Worm (Caenorhabditis elegans) whole organism, L1 larva: Measurements from ENCODE around the gene algn-12.

Source experiments
- C16A3.4 ChIP-seq: fragments of 150-350 bp; optimal IDR thresholded peaks from 2 replicates; lab custom pipeline; 2014; ENCODE audit warnings: missing biosample characterization, missing genetic modification characterization
- C34B4.2 ChIP-seq: sonication (generic microtip); optimal IDR thresholded peaks from 2 replicates; lab custom pipeline; 2017; ENCODE audit warnings: mild to moderate bottlenecking, missing genetic modification characterization, missing compliant biosample characterization
- F16B12.6 ChIP-seq: fragments of 150-350 bp; optimal IDR thresholded peaks from 2 replicates; lab custom pipeline; 2014; ENCODE audit warnings: missing biosample characterization, missing genetic modification characterization
- Y116A8C.19 ChIP-seq: sonication (generic microtip); optimal IDR thresholded peaks from 2 replicates; lab custom pipeline; 2016; ENCODE audit warnings: missing compliant biosample characterization, missing genetic modification characterization, borderline replicate concordance
- aly-2 ChIP-seq: fragments of 150-350 bp; optimal IDR thresholded peaks from 2 replicates; lab custom pipeline; 2014; ENCODE audit warnings: missing biosample characterization, missing genetic modification characterization
- ama-1 ChIP-seq: fragments of 150-350 bp; optimal IDR thresholded peaks from 2 replicates; lab custom pipeline; 2014
- ceh-63 ChIP-seq: fragments of 200-800 bp; sonication (Bioruptor generic); optimal IDR thresholded peaks from 2 replicates; lab custom pipeline; 2018; ENCODE audit warnings: mild to moderate bottlenecking, missing genetic modification characterization, missing compliant biosample characterization
- ceh-82 ChIP-seq, 3 experiments: fragments of 150-350 bp in 1 of 3; sonication (generic microtip) in 2 of 3; optimal IDR thresholded peaks; 2 replicates each; lab custom pipeline; 2014 to 2017; ENCODE audit warnings: missing biosample characterization in 3 of 3, missing genetic modification characterization in 3 of 3
- ceh-88 ChIP-seq: fragments of 200-800 bp; sonication (Bioruptor generic); IDR thresholded peaks from 2 replicates; pipeline ENCODE4 v1.3.6; 2022; ENCODE audit warnings: missing genetic modification characterization, missing compliant biosample characterization
- ceh-90 ChIP-seq: sonication (generic microtip); optimal IDR thresholded peaks from 2 replicates; lab custom pipeline; 2016; ENCODE audit warnings: missing genetic modification characterization, missing compliant biosample characterization
- ces-1 ChIP-seq: fragments of 150-350 bp; optimal IDR thresholded peaks from 2 replicates; lab custom pipeline; 2014; ENCODE audit warnings: missing biosample characterization, missing genetic modification reagents, missing genetic modification characterization
- dpl-1 ChIP-seq, 3 experiments: fragments of 150-350 bp in 2 of 3; sonication (generic microtip) in 1 of 3; optimal IDR thresholded peaks; 2 replicates each; lab custom pipeline; 2014 to 2017; ENCODE audit warnings: missing biosample characterization in 3 of 3, missing genetic modification characterization in 3 of 3, missing genetic modification reagents in 3 of 3
- dsc-1 ChIP-seq: sonication (generic microtip); optimal IDR thresholded peaks from 2 replicates; lab custom pipeline; 2016; ENCODE audit warnings: mild to moderate bottlenecking, missing genetic modification characterization, missing compliant biosample characterization
- efl-1 ChIP-seq, 4 experiments: fragments of 150-350 bp; optimal IDR thresholded peaks in 3 of 4; peaks in 1 of 4; 1 replicate in 1 of 4; 2 replicates in 3 of 4; lab custom pipeline; 2014; ENCODE audit warnings: missing biosample characterization in 2 of 4, missing genetic modification characterization in 2 of 4, missing genetic modification reagents in 2 of 4
- egl-27 ChIP-seq, 2 experiments: fragments of 150-350 bp in 1 of 2; sonication (generic microtip); optimal IDR thresholded peaks; 3 replicates each; lab custom pipeline; 2017 to 2018; ENCODE audit warnings: missing biosample characterization in 2 of 2, missing genetic modification characterization in 2 of 2, missing genetic modification reagents in 2 of 2
- elt-3 ChIP-seq, 6 experiments: fragments of 150-350 bp in 1 of 6; sonication (generic microtip); optimal IDR thresholded peaks; 2 replicates each; lab custom pipeline; 2017 to 2018; ENCODE audit warnings: missing biosample characterization in 6 of 6, missing genetic modification characterization in 6 of 6, inconsistent platforms in 1 of 6
- fkh-10 ChIP-seq: sonication (generic microtip); optimal IDR thresholded peaks from 2 replicates; lab custom pipeline; 2017; ENCODE audit warnings: missing biosample characterization, missing genetic modification reagents, missing genetic modification characterization
- fkh-4 ChIP-seq: sonication (generic microtip); optimal IDR thresholded peaks from 2 replicates; lab custom pipeline; 2016; ENCODE audit warnings: missing compliant biosample characterization, missing genetic modification characterization, borderline replicate concordance
- grh-1 ChIP-seq: fragments of 200-800 bp; sonication (Bioruptor generic); IDR thresholded peaks from 2 replicates; pipeline ENCODE4 v1.3.6; 2022; ENCODE audit warnings: missing genetic modification reagents, missing genetic modification characterization, missing compliant biosample characterization
- hlh-17 ChIP-seq: fragments of 200-800 bp; sonication (Bioruptor generic); optimal IDR thresholded peaks from 2 replicates; lab custom pipeline; 2018; ENCODE audit warnings: missing genetic modification characterization, mild to moderate bottlenecking, missing compliant biosample characterization, moderate library complexity, borderline replicate concordance
- irx-1 ChIP-seq: sonication (generic microtip); optimal IDR thresholded peaks from 2 replicates; lab custom pipeline; 2016; ENCODE audit warnings: missing genetic modification characterization, missing compliant biosample characterization
- isw-1 ChIP-seq: fragments of 200-800 bp; sonication (Bioruptor generic); IDR thresholded peaks from 2 replicates; pipeline ENCODE4 v1.3.6; 2022; ENCODE audit warnings: missing genetic modification characterization, missing compliant biosample characterization
- jun-1 ChIP-seq: fragments of 150-350 bp; optimal IDR thresholded peaks from 2 replicates; lab custom pipeline; 2014; ENCODE audit warnings: missing biosample characterization, missing genetic modification reagents, missing genetic modification characterization
- lin-13 ChIP-seq: fragments of 150-350 bp; optimal IDR thresholded peaks from 2 replicates; lab custom pipeline; 2014; ENCODE audit warnings: missing biosample characterization, missing genetic modification reagents, missing genetic modification characterization
- lin-14 ChIP-seq: fragments of 200-800 bp; sonication (Bioruptor generic); optimal IDR thresholded peaks from 2 replicates; lab custom pipeline; 2018; ENCODE audit warnings: mild to moderate bottlenecking, missing genetic modification characterization, moderate library complexity, missing compliant biosample characterization
- lin-35 ChIP-seq, 2 experiments: fragments of 150-350 bp; optimal IDR thresholded peaks; 2 replicates each; lab custom pipeline; 2014; ENCODE audit warnings: missing biosample characterization in 2 of 2, missing genetic modification characterization in 2 of 2, missing genetic modification reagents in 2 of 2
- lin-39 ChIP-seq: fragments of 150-350 bp; optimal IDR thresholded peaks from 2 replicates; lab custom pipeline; 2014; ENCODE audit warnings: missing biosample characterization, missing genetic modification reagents, missing genetic modification characterization
- lir-3 ChIP-seq: sonication (generic microtip); optimal IDR thresholded peaks from 2 replicates; lab custom pipeline; 2016; ENCODE audit warnings: mild to moderate bottlenecking, missing genetic modification characterization, moderate library complexity, missing compliant biosample characterization; ENCODE audit not compliant: poor library complexity
- mef-2 ChIP-seq: fragments of 150-350 bp; optimal IDR thresholded peaks from 2 replicates; lab custom pipeline; 2014; ENCODE audit warnings: missing biosample characterization, missing genetic modification characterization
- mep-1 ChIP-seq: fragments of 150-350 bp; optimal IDR thresholded peaks from 2 replicates; lab custom pipeline; 2014; ENCODE audit warnings: missing biosample characterization, missing genetic modification characterization
- nhr-11 ChIP-seq: fragments of 150-350 bp; optimal IDR thresholded peaks from 2 replicates; lab custom pipeline; 2014; ENCODE audit warnings: missing biosample characterization, missing genetic modification characterization
- nhr-12 ChIP-seq: sonication (generic microtip); optimal IDR thresholded peaks from 2 replicates; lab custom pipeline; 2017; ENCODE audit warnings: missing biosample characterization, missing genetic modification characterization
- nhr-19 ChIP-seq: fragments of 200-800 bp; sonication (Bioruptor generic); conservative IDR thresholded peaks from 2 replicates; pipeline ENCODE4 v1.3.6; 2022; ENCODE audit warnings: missing genetic modification characterization, missing compliant biosample characterization
- nhr-20 ChIP-seq: sonication (generic microtip); optimal IDR thresholded peaks from 2 replicates; lab custom pipeline; 2016; ENCODE audit warnings: mild to moderate bottlenecking, missing genetic modification characterization, missing compliant biosample characterization
- nhr-237 ChIP-seq: fragments of 150-350 bp; optimal IDR thresholded peaks from 2 replicates; lab custom pipeline; 2014; ENCODE audit warnings: missing biosample characterization, missing genetic modification characterization
- nhr-28 ChIP-seq: fragments of 150-350 bp; optimal IDR thresholded peaks from 2 replicates; lab custom pipeline; 2014; ENCODE audit warnings: missing biosample characterization, missing genetic modification characterization
- nhr-47 ChIP-seq: sonication (generic microtip); optimal IDR thresholded peaks from 2 replicates; lab custom pipeline; 2016; ENCODE audit warnings: mild to moderate bottlenecking, missing genetic modification characterization, moderate library complexity, missing compliant biosample characterization
- nhr-71 ChIP-seq: sonication (generic microtip); optimal IDR thresholded peaks from 2 replicates; lab custom pipeline; 2016; ENCODE audit warnings: mild to moderate bottlenecking, missing genetic modification characterization, moderate library complexity, missing compliant biosample characterization
- nhr-77 ChIP-seq: fragments of 150-350 bp; optimal IDR thresholded peaks from 2 replicates; lab custom pipeline; 2014; ENCODE audit warnings: missing biosample characterization, missing genetic modification characterization
- nhr-85 ChIP-seq: sonication (generic microtip); peaks from one replicate; lab custom pipeline; 2016; ENCODE audit warnings: missing genetic modification characterization, inconsistent platforms, missing compliant biosample characterization
- nhr-90 ChIP-seq: sonication (generic microtip); optimal IDR thresholded peaks from 2 replicates; lab custom pipeline; 2016; ENCODE audit warnings: mild to moderate bottlenecking, missing genetic modification characterization, missing compliant biosample characterization; ENCODE audit not compliant: poor library complexity
- pax-3 ChIP-seq: fragments of 200-800 bp; sonication (Bioruptor generic); optimal IDR thresholded peaks from 2 replicates; lab custom pipeline; 2018; ENCODE audit warnings: mild to moderate bottlenecking, missing genetic modification characterization, moderate library complexity, missing compliant biosample characterization
- rnt-1 ChIP-seq: sonication (generic microtip); optimal IDR thresholded peaks from 2 replicates; lab custom pipeline; 2016; ENCODE audit warnings: mild to moderate bottlenecking, missing genetic modification characterization, moderate library complexity, missing compliant biosample characterization
- skn-1 ChIP-seq: fragments of 150-350 bp; optimal IDR thresholded peaks from 2 replicates; lab custom pipeline; 2014; ENCODE audit warnings: missing biosample characterization, missing genetic modification characterization
- snpc-4 ChIP-seq: fragments of 150-350 bp; optimal IDR thresholded peaks from 2 replicates; lab custom pipeline; 2014; ENCODE audit warnings: missing biosample characterization, missing genetic modification characterization
- sox-4 ChIP-seq: sonication (generic microtip); optimal IDR thresholded peaks from 2 replicates; lab custom pipeline; 2016; ENCODE audit warnings: missing genetic modification characterization, missing compliant biosample characterization
- unc-62 ChIP-seq: fragments of 150-350 bp; optimal IDR thresholded peaks from 2 replicates; lab custom pipeline; 2014; ENCODE audit warnings: missing biosample characterization, missing genetic modification reagents, missing genetic modification characterization
- unc-86 ChIP-seq: sonication (generic microtip); optimal IDR thresholded peaks from 2 replicates; lab custom pipeline; 2016; ENCODE audit warnings: missing genetic modification characterization, missing compliant biosample characterization
- unc-98 ChIP-seq: fragments of 200-800 bp; sonication (Bioruptor generic); IDR thresholded peaks from 2 replicates; pipeline ENCODE4 v1.3.6; 2022; ENCODE audit warnings: missing genetic modification characterization, missing compliant biosample characterization
- vab-15 ChIP-seq: sonication (generic microtip); optimal IDR thresholded peaks from 2 replicates; lab custom pipeline; 2017; ENCODE audit warnings: missing genotype, mild to moderate bottlenecking, missing genetic modification characterization, missing compliant biosample characterization
- ztf-4 ChIP-seq: fragments of 150-350 bp; optimal IDR thresholded peaks from 2 replicates; lab custom pipeline; 2014; ENCODE audit warnings: missing biosample characterization, missing genetic modification characterization

algn-12 gene

DNA sequence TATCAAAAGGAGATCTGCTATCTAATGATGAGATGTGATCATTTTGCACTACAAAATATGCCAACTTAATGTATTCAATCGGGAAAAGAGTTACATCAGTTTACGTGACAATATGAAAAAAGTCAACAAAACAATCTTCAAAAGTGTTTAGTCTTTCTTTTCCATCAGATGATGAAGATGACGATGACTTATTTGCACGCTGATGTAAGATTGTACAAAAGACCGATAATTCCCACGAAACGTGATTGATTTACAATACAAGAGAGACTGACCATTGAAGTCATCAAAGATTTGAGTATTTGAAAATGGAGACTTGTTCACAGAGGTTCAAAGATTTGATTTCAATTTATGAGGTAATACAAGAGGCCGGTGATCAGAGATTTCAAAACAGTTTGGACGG, 9.7 kb upstream of the algn-12 start (continued):
- TF ChIP-seq lin-14 (GFP tag; lab: Kevin White, UChicago) = peak; percentile 57
- peak; percentile 90 for TF ChIP-seq nhr-85 (tag; lab: Kevin White, UChicago)
- peak; percentile 49 for TF ChIP-seq nhr-71 (tag; lab: Kevin White, UChicago)

DNA sequence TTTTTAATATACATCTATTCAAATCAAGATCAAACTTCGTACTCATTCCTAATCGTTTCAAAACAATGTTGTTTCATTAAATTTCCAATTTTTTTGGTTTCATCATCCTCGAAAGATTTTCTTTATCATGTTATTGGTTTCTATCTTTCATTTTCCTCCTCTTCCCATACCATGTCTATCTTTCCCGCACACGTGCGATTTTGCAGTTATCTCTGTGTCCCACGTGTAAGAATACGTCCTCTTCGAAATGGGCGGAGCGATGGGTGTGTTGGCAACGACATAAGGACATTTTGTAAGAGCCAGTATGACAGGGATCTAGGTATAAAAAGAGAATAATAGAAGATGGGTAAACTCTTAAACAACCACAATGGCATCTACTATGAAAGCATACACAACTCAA, 8.6 kb upstream of the algn-12 start, which contains the start of gene F43H9.4:
Gene F43H9.4, plus strand, starts transcription at position 366 of the 400 bp plus-strand sequence.
- no peak for TF ChIP-seq unc-98 (GFP tag; lab: Robert Waterston, UW)
- TF ChIP-seq ceh-63 (GFP tag; lab: Kevin White, UChicago) = no peak
- TF ChIP-seq mef-2 (tag; lab: Kevin White, UChicago) = no peak
- TF ChIP-seq F16B12.6 (tag; lab: Kevin White, UChicago) = no peak
- peak; percentile 63 for TF ChIP-seq nhr-71 (tag; lab: Kevin White, UChicago)
- no peak for TF ChIP-seq ceh-82 (tag; optimal IDR thresholded peaks at IDR 0.05; lab: Kevin White, UChicago)
- no peak for TF ChIP-seq hlh-17 (GFP tag; lab: Kevin White, UChicago)
- TF ChIP-seq efl-1 (optimal IDR thresholded peaks at IDR 0.05; lab: Kevin White, UChicago) = no peak
- no peak for TF ChIP-seq efl-1 (GFP tag; optimal IDR thresholded peaks at IDR 0.05 in 1 of 2; lab: Kevin White, UChicago)
- peak in 5 of 6 experiments; percentile 47 to 94 (median 62) for TF ChIP-seq elt-3 (tag; optimal IDR thresholded peaks at IDR 0.05; lab: Kevin White, UChicago)
- no peak; the same call in 1 of the 2 replicates for TF ChIP-seq nhr-19 (GFP tag; lab: Robert Waterston, UW)
- no peak for TF ChIP-seq C34B4.2
- TF ChIP-seq nhr-77 (tag; lab: Kevin White, UChicago) = no peak
- no peak for TF ChIP-seq unc-62 (GFP tag; lab: Kevin White, UChicago)
- no peak for TF ChIP-seq lir-3
- TF ChIP-seq mep-1 (tag; lab: Kevin White, UChicago) = no peak
- TF ChIP-seq nhr-11 (tag; lab: Kevin White, UChicago) = no peak
- TF ChIP-seq nhr-90 = peak; percentile 48
- no peak for TF ChIP-seq C16A3.4
- no peak for TF ChIP-seq vab-15 (tag; lab: Kevin White, UChicago)
- no peak for TF ChIP-seq sox-4 (tag; lab: Kevin White, UChicago)
- peak; percentile 91 for TF ChIP-seq nhr-85 (tag; lab: Kevin White, UChicago)
- TF ChIP-seq fkh-10 (GFP tag; lab: Kevin White, UChicago) = no peak
- peak; percentile 30 for TF ChIP-seq nhr-47 (tag; lab: Kevin White, UChicago)
- no peak for TF ChIP-seq nhr-12 (tag; lab: Kevin White, UChicago)
- TF ChIP-seq skn-1 (tag; lab: Kevin White, UChicago) = no peak
- no peak for TF ChIP-seq pax-3 (tag; lab: Kevin White, UChicago)
- TF ChIP-seq lin-13 (GFP tag; lab: Kevin White, UChicago) = no peak
- TF ChIP-seq rnt-1 = no peak
- no peak for TF ChIP-seq fkh-4
- no peak for TF ChIP-seq dsc-1
- TF ChIP-seq ama-1 (lab: Kevin White, UChicago) = no peak
- TF ChIP-seq aly-2 (tag; lab: Kevin White, UChicago) = no peak
- TF ChIP-seq unc-86 (tag; lab: Kevin White, UChicago) = no peak
- TF ChIP-seq nhr-28 = no peak
- no peak for TF ChIP-seq nhr-237 (tag; lab: Kevin White, UChicago)
- no peak for TF ChIP-seq Y116A8C.19 (tag; lab: Kevin White, UChicago)
- no peak for TF ChIP-seq irx-1
- peak; percentile 82 for TF ChIP-seq nhr-20
- peak in 1 of 3 experiments; percentile 9 for TF ChIP-seq dpl-1 (GFP tag; optimal IDR thresholded peaks at IDR 0.05; lab: Kevin White, UChicago)
- TF ChIP-seq grh-1 = peak; percentile 39; the same call in 1 of the 2 replicates
- TF ChIP-seq ceh-88 (GFP tag; lab: Robert Waterston, UW) = no peak
- no peak for TF ChIP-seq ces-1 (GFP tag; lab: Kevin White, UChicago)
- TF ChIP-seq egl-27 (tag; optimal IDR thresholded peaks at IDR 0.05; lab: Kevin White, UChicago) = no peak
- TF ChIP-seq lin-39 (tag; lab: Kevin White, UChicago) = no peak
- TF ChIP-seq isw-1 = no peak
- TF ChIP-seq ceh-90 (tag; lab: Kevin White, UChicago) = no peak
- TF ChIP-seq snpc-4 (tag; lab: Kevin White, UChicago) = no peak
- TF ChIP-seq jun-1 = no peak
- TF ChIP-seq ztf-4 (tag; lab: Kevin White, UChicago) = no peak
- peak in 1 of 2 experiments; percentile 8 for TF ChIP-seq lin-35 (GFP tag; optimal IDR thresholded peaks at IDR 0.05; lab: Kevin White, UChicago)
